Worm (Caenorhabditis elegans) whole organism, late embryonic: ENCODE data around the gene glf-1.
A peak's percentile ranks its signal among the peaks of the same experiment; 100 is the strongest.

Experiments
- C08G9.2 ChIP-seq: sonication (generic microtip); optimal IDR thresholded peaks from 2 replicates; lab custom pipeline; 2016; ENCODE audit warnings: mild to moderate bottlenecking, missing genetic modification characterization, moderate library complexity, missing compliant biosample characterization
- C38D4.7 ChIP-seq: fragments of 200-800 bp; sonication (Bioruptor generic); optimal IDR thresholded peaks from 2 replicates; lab custom pipeline; 2018; ENCODE audit warnings: mild to moderate bottlenecking, missing genetic modification characterization, moderate library complexity, missing compliant biosample characterization
- F13H6.1 ChIP-seq: sonication (generic microtip); optimal IDR thresholded peaks from 2 replicates; lab custom pipeline; 2016; ENCODE audit warnings: missing genetic modification characterization, missing compliant biosample characterization
- K02D7.2 ChIP-seq: sonication (generic microtip); optimal IDR thresholded peaks from 2 replicates; lab custom pipeline; 2017; ENCODE audit warnings: mild to moderate bottlenecking, missing genetic modification characterization, missing compliant biosample characterization
- K09A11.1 ChIP-seq: sonication (generic microtip); optimal IDR thresholded peaks from 2 replicates; lab custom pipeline; 2017; ENCODE audit warnings: antibody characterized with exemption, mild to moderate bottlenecking, missing genetic modification characterization, missing compliant biosample characterization; ENCODE audit not compliant: insufficient read depth
- T23F11.4 ChIP-seq: fragments of 200-800 bp; sonication (Bioruptor generic); optimal IDR thresholded peaks from 2 replicates; lab custom pipeline; 2018; ENCODE audit warnings: mild to moderate bottlenecking, missing genetic modification characterization, missing compliant biosample characterization
- ceh-2 ChIP-seq: sonication (generic microtip); optimal IDR thresholded peaks from 2 replicates; lab custom pipeline; 2016; ENCODE audit warnings: missing genotype, missing genetic modification characterization, missing compliant biosample characterization
- ceh-24 ChIP-seq: sonication (generic microtip); optimal IDR thresholded peaks from 2 replicates; lab custom pipeline; 2016; ENCODE audit warnings: mild to moderate bottlenecking, missing genetic modification characterization, missing compliant biosample characterization
- ceh-31 ChIP-seq: sonication (generic microtip); optimal IDR thresholded peaks from 2 replicates; lab custom pipeline; 2016; ENCODE audit warnings: missing genetic modification characterization, missing compliant biosample characterization
- ceh-34 ChIP-seq: sonication (generic microtip); optimal IDR thresholded peaks from 2 replicates; lab custom pipeline; 2016; ENCODE audit warnings: mild to moderate bottlenecking, missing genetic modification characterization, missing compliant biosample characterization
- ceh-6 ChIP-seq: fragments of 200-800 bp; sonication (Bioruptor generic); optimal IDR thresholded peaks from 2 replicates; lab custom pipeline; 2018; ENCODE audit warnings: mild to moderate bottlenecking, missing genetic modification characterization, missing compliant biosample characterization
- dmd-4 ChIP-seq: sonication (generic microtip); optimal IDR thresholded peaks from 2 replicates; lab custom pipeline; 2016; ENCODE audit warnings: borderline replicate concordance, missing genetic modification characterization, missing compliant biosample characterization
- elt-2 ChIP-seq: sonication (generic microtip); optimal IDR thresholded peaks from 2 replicates; lab custom pipeline; 2016; ENCODE audit warnings: missing genetic modification reagents, missing genetic modification characterization, missing compliant biosample characterization
- elt-4 ChIP-seq: sonication (generic microtip); optimal IDR thresholded peaks from 2 replicates; lab custom pipeline; 2016; ENCODE audit warnings: missing genetic modification characterization, missing compliant biosample characterization
- ets-4 ChIP-seq: sonication (generic microtip); optimal IDR thresholded peaks from 2 replicates; lab custom pipeline; 2016; ENCODE audit warnings: missing genetic modification characterization, missing compliant biosample characterization
- fax-1 ChIP-seq: sonication (generic microtip); optimal IDR thresholded peaks from 2 replicates; lab custom pipeline; 2016; ENCODE audit warnings: missing genotype, missing genetic modification characterization, missing compliant biosample characterization
- fkh-6 ChIP-seq: sonication (generic microtip); optimal IDR thresholded peaks from 2 replicates; lab custom pipeline; 2016; ENCODE audit warnings: missing genetic modification characterization, missing compliant biosample characterization
- gmeb-2 ChIP-seq: sonication (generic microtip); optimal IDR thresholded peaks from 2 replicates; lab custom pipeline; 2016; ENCODE audit warnings: missing genetic modification characterization, inconsistent platforms, missing compliant biosample characterization
- hlh-8 ChIP-seq: sonication (generic microtip); optimal IDR thresholded peaks from 2 replicates; lab custom pipeline; 2016; ENCODE audit warnings: missing genotype, missing genetic modification characterization, missing compliant biosample characterization
- lim-6 ChIP-seq: sonication (generic microtip); optimal IDR thresholded peaks from 2 replicates; lab custom pipeline; 2016; ENCODE audit warnings: missing genetic modification characterization, missing compliant biosample characterization
- lin-11 ChIP-seq: fragments of 200-800 bp; sonication (Bioruptor generic); optimal IDR thresholded peaks from 2 replicates; lab custom pipeline; 2018; ENCODE audit warnings: mild to moderate bottlenecking, missing genetic modification characterization, missing compliant biosample characterization
- nfya-1 ChIP-seq: sonication (generic microtip); optimal IDR thresholded peaks from 2 replicates; lab custom pipeline; 2017; ENCODE audit warnings: missing genetic modification characterization, mild to moderate bottlenecking, missing compliant biosample characterization, antibody characterized with exemption, moderate library complexity
- odd-2 ChIP-seq: sonication (generic microtip); optimal IDR thresholded peaks from 2 replicates; lab custom pipeline; 2017; ENCODE audit warnings: antibody characterized with exemption, mild to moderate bottlenecking, missing genetic modification characterization, missing compliant biosample characterization
- pag-3 ChIP-seq: sonication (generic microtip); optimal IDR thresholded peaks from 2 replicates; lab custom pipeline; 2016; ENCODE audit warnings: missing compliant biosample characterization, missing genetic modification characterization, borderline replicate concordance
- pax-1 ChIP-seq: fragments of 150-350 bp; optimal IDR thresholded peaks from 2 replicates; lab custom pipeline; 2014; ENCODE audit warnings: missing biosample characterization, missing genetic modification characterization
- pha-2 ChIP-seq: sonication (generic microtip); optimal IDR thresholded peaks from 2 replicates; lab custom pipeline; 2017; ENCODE audit warnings: mild to moderate bottlenecking, missing genetic modification characterization, missing compliant biosample characterization
- ref-2 ChIP-seq: sonication (generic microtip); optimal IDR thresholded peaks from 2 replicates; lab custom pipeline; 2016; ENCODE audit warnings: missing genetic modification characterization, missing compliant biosample characterization
- rnt-1 ChIP-seq: sonication (generic microtip); optimal IDR thresholded peaks from 2 replicates; lab custom pipeline; 2016; ENCODE audit warnings: missing genetic modification characterization, missing compliant biosample characterization
- sdc-2 ChIP-seq: sonication (generic microtip); optimal IDR thresholded peaks from 2 replicates; lab custom pipeline; 2016; ENCODE audit warnings: missing genotype, missing genetic modification characterization, missing compliant biosample characterization
- sox-2 ChIP-seq: fragments of 200-800 bp; sonication (Bioruptor generic); IDR thresholded peaks from 2 replicates; pipeline ENCODE4 v1.3.6; 2022; ENCODE audit warnings: missing genetic modification reagents, missing genetic modification characterization, missing compliant biosample characterization
- tbx-2 ChIP-seq: sonication (generic microtip); optimal IDR thresholded peaks from 2 replicates; lab custom pipeline; 2016; ENCODE audit warnings: missing genetic modification characterization, missing compliant biosample characterization
- unc-42 ChIP-seq: sonication (generic microtip); optimal IDR thresholded peaks from 2 replicates; lab custom pipeline; 2016; ENCODE audit warnings: missing genotype, missing genetic modification characterization, missing compliant biosample characterization
- unc-86 ChIP-seq: sonication (generic microtip); optimal IDR thresholded peaks from 2 replicates; lab custom pipeline; 2016; ENCODE audit warnings: missing genetic modification characterization, missing compliant biosample characterization
- zip-5 ChIP-seq: sonication (generic microtip); optimal IDR thresholded peaks from 2 replicates; lab custom pipeline; 2016; ENCODE audit warnings: missing genetic modification characterization, missing compliant biosample characterization

The glf-1 gene

DNA sequence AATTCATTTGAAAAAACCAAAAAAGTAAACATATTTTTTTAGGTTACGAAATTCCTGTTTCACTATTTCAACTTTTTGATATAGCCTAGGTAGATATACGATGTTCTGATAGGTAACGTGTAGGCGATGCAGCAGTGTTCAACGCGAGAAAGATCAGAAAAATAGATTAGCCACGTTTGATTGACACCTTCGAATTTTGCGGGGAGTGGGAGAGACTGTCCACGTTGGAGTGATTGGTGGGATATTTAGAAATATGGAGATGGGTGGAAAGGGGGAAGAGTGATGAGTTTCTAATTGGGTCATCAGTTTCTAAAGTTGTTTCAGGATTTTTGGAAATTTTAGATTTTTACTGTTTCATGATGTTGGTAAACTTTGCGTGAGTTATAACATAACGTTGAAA lies 37.5 kb downstream of the glf-1 start:
- no peak for TF ChIP-seq lin-11 (tag; lab: Kevin White, UChicago)

DNA sequence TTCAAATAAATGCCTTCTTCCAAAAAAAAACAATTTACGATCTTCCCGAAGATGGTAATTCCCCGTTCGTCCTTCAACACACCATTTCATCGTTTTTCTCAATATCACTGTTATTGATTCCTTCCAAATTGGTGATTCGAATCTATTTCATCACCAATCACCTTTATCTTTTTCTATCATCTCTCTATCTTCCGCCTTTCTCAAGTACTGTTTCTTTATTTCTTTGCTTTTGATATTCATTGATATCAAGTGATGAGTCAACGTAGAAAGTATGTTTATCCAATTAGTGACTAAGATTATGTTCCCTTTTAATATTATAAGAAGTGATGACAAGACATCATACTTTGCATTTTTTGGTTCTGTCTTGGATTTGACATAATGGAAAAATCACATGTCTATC lies 38.6 kb downstream of the glf-1 start:
- TF ChIP-seq C08G9.2 (tag; lab: Kevin White, UChicago) (no peak), dmd-4 (tag; lab: Kevin White, UChicago) (no peak), sdc-2 (tag; lab: Kevin White, UChicago) (no peak), gmeb-2 (tag; lab: Kevin White, UChicago) (no peak), elt-2 (tag; lab: Kevin White, UChicago) (no peak)

DNA sequence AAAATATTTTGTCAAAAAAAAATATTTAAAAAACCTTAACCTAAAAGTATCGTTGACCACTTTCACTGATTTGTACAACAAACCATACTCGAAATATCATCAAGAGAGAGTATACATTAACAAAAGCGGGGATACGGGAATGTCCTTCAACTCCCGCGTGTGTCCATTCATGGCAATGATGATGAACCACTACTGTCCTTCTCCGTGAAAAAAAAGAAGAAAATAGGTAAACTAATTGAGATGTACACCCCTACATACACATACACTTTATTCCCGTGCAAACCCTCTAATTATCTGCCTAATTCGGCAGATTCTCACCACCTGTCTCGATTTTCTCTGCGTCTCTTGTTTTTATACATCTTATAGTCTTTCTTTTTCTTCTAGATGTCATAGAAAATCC lies 41.0 kb downstream of the glf-1 start:
- TF ChIP-seq ceh-6 (no peak), zip-5 (no peak), unc-86 (tag; lab: Kevin White, UChicago) (no peak), elt-4 (tag; lab: Kevin White, UChicago) (no peak), unc-42 (tag; lab: Kevin White, UChicago) (peak; percentile 40), rnt-1 (tag; lab: Kevin White, UChicago) (no peak), nfya-1 (peak; percentile 29), K09A11.1 (tag; lab: Kevin White, UChicago) (no peak), sox-2 (no peak), ref-2 (peak; percentile 47), ceh-31 (tag; lab: Kevin White, UChicago) (peak; percentile 75), ets-4 (no peak), T23F11.4 (GFP tag; lab: Kevin White, UChicago) (no peak)

DNA sequence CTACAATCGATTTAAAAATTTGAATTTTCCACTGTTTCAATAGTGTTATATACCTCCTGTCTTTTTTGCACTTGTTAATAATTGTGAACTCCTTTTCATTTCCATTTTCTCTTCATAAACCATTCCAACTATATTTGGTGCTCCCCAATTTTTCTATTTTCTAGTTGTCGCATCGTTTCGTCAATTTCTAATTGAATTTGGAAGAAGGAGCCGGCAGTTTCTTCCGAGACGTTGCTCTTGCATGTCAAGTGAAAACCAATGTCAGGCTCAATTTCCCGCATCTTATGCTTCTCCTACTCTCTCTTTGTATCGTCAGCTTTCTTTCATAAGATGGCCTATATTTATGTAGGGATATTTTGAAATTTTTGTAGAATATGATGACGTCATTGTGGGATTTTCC lies 42.2 kb downstream of the glf-1 start:
- TF ChIP-seq ceh-24 (tag; lab: Kevin White, UChicago), result no peak
- peak; percentile 91 for TF ChIP-seq unc-42 (tag; lab: Kevin White, UChicago)
- TF ChIP-seq F13H6.1 (tag; lab: Kevin White, UChicago), result no peak
- TF ChIP-seq gmeb-2 (tag; lab: Kevin White, UChicago), result no peak
- TF ChIP-seq C38D4.7 (GFP tag; lab: Kevin White, UChicago), result no peak
- TF ChIP-seq ceh-2 (tag; lab: Kevin White, UChicago), result no peak

DNA sequence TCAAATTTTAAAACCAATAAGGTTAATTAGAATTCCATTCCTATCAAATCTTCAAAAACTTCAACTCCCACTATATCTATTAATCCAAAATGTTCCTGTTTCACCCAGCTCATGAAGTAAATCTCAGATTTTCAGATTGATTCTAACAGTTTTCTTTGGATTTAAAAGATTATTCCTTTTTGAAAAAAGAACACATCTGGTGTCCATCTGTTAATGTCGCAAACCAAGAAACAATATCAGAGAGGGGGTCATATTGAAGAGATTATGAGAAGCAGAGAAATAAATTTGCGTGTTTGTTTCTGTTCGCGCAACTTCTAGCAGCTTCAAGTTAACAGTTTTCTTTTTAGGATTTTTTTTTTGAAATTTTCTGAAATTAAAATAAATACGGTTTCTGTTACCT lies 43.3 kb downstream of the glf-1 start:
- TF ChIP-seq pha-2 (no peak), hlh-8 (tag; lab: Kevin White, UChicago) (peak; percentile 91)

DNA sequence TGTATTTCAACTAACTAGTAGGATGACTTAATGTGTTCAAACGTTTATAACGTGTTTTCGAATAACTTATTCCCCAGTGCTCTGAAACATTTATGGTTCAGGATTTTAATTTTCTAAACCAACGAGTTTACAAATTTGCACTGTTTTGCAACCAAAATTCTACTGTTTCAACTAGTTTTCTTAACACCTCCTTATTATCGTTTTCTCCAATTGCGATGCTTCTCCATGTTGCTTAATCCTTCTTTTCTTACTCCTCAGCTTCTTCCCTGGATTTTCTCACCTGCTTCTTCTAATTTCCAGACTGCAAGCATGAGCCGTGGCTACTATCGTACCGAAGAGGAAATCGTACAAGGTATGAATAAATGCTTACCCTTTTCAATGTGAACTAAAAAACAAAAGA lies 44.7 kb downstream of the glf-1 start, which contains the start of gene lin-33:
lin-33 (plus strand) TSS at position 301 of the 400 bp plus-strand sequence.
- TF ChIP-seq ceh-34 (tag; lab: Kevin White, UChicago), result no peak
- TF ChIP-seq tbx-2 (tag; lab: Kevin White, UChicago), result no peak
- no peak for TF ChIP-seq sdc-2 (tag; lab: Kevin White, UChicago)
- TF ChIP-seq odd-2 (tag; lab: Kevin White, UChicago), result no peak
- no peak for TF ChIP-seq fkh-6 (tag; lab: Kevin White, UChicago)
- no peak for TF ChIP-seq fax-1 (tag; lab: Kevin White, UChicago)
- no peak for TF ChIP-seq K02D7.2
- no peak for TF ChIP-seq F13H6.1 (tag; lab: Kevin White, UChicago)
- TF ChIP-seq ceh-24 (tag; lab: Kevin White, UChicago), result no peak
- TF ChIP-seq sox-2, result no peak
- no peak for TF ChIP-seq lim-6 (tag; lab: Kevin White, UChicago)
- TF ChIP-seq pag-3 (tag; lab: Kevin White, UChicago), result no peak
- no peak for TF ChIP-seq pax-1
- no peak for TF ChIP-seq C08G9.2 (tag; lab: Kevin White, UChicago)
- TF ChIP-seq C38D4.7 (GFP tag; lab: Kevin White, UChicago), result no peak
- TF ChIP-seq, all 69 proteins: peak for 0
